Fruit fly (Drosophila melanogaster) Kc167 (cell line): ENCODE measurements around the gene CG9988.

Experiments
- Myc ChIP-seq: fragments of >200 bp; optimal IDR thresholded peaks from 2 replicates; lab custom pipeline; 2017; ENCODE audit warnings: missing external identifiers
- Sin3A ChIP-seq: fragments of >200 bp; optimal IDR thresholded peaks from 2 replicates; lab custom pipeline; 2018; ENCODE audit warnings: missing external identifiers
- h ChIP-seq: fragments of >200 bp; optimal IDR thresholded peaks from 3 replicates; lab custom pipeline; 2018; ENCODE audit warnings: missing external identifiers
- insv ChIP-seq: fragments of >200 bp; optimal IDR thresholded peaks from 3 replicates; lab custom pipeline; 2018; ENCODE audit warnings: missing external identifiers
- psq ChIP-seq: fragments of >200 bp; optimal IDR thresholded peaks from 2 replicates; lab custom pipeline; 2017; ENCODE audit warnings: missing external identifiers
- ttk ChIP-seq: sonication (Bioruptor generic); optimal IDR thresholded peaks from 2 replicates; lab custom pipeline; 2017; ENCODE audit warnings: missing external identifiers

The CG9988 gene

dm6 chr3R:28634981-28635930 lies 955 bp upstream of the CG9988 start, which contains the start of gene CG10011:
CG10011 (minus strand) TSS chr3R:28635099.
- TF ChIP-seq h (lab: Kevin White, UChicago) (no peak), insv (lab: Kevin White, UChicago) (no peak), Myc (no peak), ttk (lab: Kevin White, UChicago) (no peak), psq (lab: Kevin White, UChicago) (no peak), Sin3A (lab: Kevin White, UChicago) (no peak)

dm6 chr3R:28642791-28643190 lies 6.6 kb downstream of the CG9988 start, which contains the start of gene CG14062:
CG14062 (minus strand) TSS chr3R:28642891.
- TF ChIP-seq Myc = no peak
- no peak for TF ChIP-seq psq (lab: Kevin White, UChicago)
- no peak for TF ChIP-seq Sin3A (lab: Kevin White, UChicago)
- TF ChIP-seq insv (lab: Kevin White, UChicago) = no peak
- no peak for TF ChIP-seq h (lab: Kevin White, UChicago)
- TF ChIP-seq ttk (lab: Kevin White, UChicago) = no peak

- TF ChIP-seq ttk (lab: Kevin White, UChicago) (no peak), insv (lab: Kevin White, UChicago) (no peak), psq (lab: Kevin White, UChicago) (no peak), Myc (no peak)
These were observed 14.2 kb downstream of the CG9988 start, which contains the start of gene CG31050 for dm6 chr3R:28650380-28650779. CG31050 (minus strand) TSS chr3R:28650480.

- TF ChIP-seq psq (lab: Kevin White, UChicago) (no peak), h (lab: Kevin White, UChicago) (no peak), ttk (lab: Kevin White, UChicago) (no peak), Myc (no peak), Sin3A (lab: Kevin White, UChicago) (no peak), insv (lab: Kevin White, UChicago) (no peak)
These were observed 18.4 kb downstream of the CG9988 start for dm6 chr3R:28654596-28654995.

- no peak for TF ChIP-seq Myc
- no peak for TF ChIP-seq Sin3A (lab: Kevin White, UChicago)
- TF ChIP-seq psq (lab: Kevin White, UChicago) = no peak
- TF ChIP-seq insv (lab: Kevin White, UChicago) = no peak
- no peak for TF ChIP-seq h (lab: Kevin White, UChicago)
- TF ChIP-seq ttk (lab: Kevin White, UChicago) = no peak
These were observed 20.0 kb downstream of the CG9988 start for dm6 chr3R:28656127-28656715.

- TF ChIP-seq h (lab: Kevin White, UChicago) = no peak
- no peak for TF ChIP-seq psq (lab: Kevin White, UChicago)
- no peak for TF ChIP-seq Myc
- TF ChIP-seq ttk (lab: Kevin White, UChicago) = no peak
- no peak for TF ChIP-seq Sin3A (lab: Kevin White, UChicago)
- TF ChIP-seq insv (lab: Kevin White, UChicago) = no peak
These were observed 26.7 kb downstream of the CG9988 start for dm6 chr3R:28662956-28663355.

dm6 chr3R:28668854-28669253 lies 32.6 kb downstream of the CG9988 start, which contains the start of gene CG33346:
CG33346 (plus strand) TSS chr3R:28669233.
- TF ChIP-seq psq (lab: Kevin White, UChicago) (no peak), h (lab: Kevin White, UChicago) (no peak), ttk (lab: Kevin White, UChicago) (no peak), Sin3A (lab: Kevin White, UChicago) (no peak)

dm6 chr3R:28670404-28670803 lies 34.2 kb downstream of the CG9988 start, which contains the start of gene Sid:
Sid (plus strand) TSS chr3R:28670704.
- TF ChIP-seq insv (lab: Kevin White, UChicago) (no peak), Sin3A (lab: Kevin White, UChicago) (no peak), psq (lab: Kevin White, UChicago) (no peak), ttk (lab: Kevin White, UChicago) (no peak), Myc (no peak), h (lab: Kevin White, UChicago) (no peak)

- TF ChIP-seq insv (lab: Kevin White, UChicago) (no peak), ttk (lab: Kevin White, UChicago) (no peak), psq (lab: Kevin White, UChicago) (no peak), h (lab: Kevin White, UChicago) (no peak), Myc (no peak), Sin3A (lab: Kevin White, UChicago) (no peak)
These were observed 35.9 kb downstream of the CG9988 start for dm6 chr3R:28672134-28672533.

dm6 chr3R:28674788-28675187 lies 38.6 kb downstream of the CG9988 start, which contains the start of gene snu:
snu (plus strand) TSS chr3R:28675041.
- TF ChIP-seq h (lab: Kevin White, UChicago) = no peak
- TF ChIP-seq Myc = no peak
- no peak for TF ChIP-seq ttk (lab: Kevin White, UChicago)
- TF ChIP-seq insv (lab: Kevin White, UChicago) = no peak
- TF ChIP-seq psq (lab: Kevin White, UChicago) = no peak

- no peak for TF ChIP-seq psq (lab: Kevin White, UChicago)
- no peak for TF ChIP-seq Sin3A (lab: Kevin White, UChicago)
- TF ChIP-seq insv (lab: Kevin White, UChicago) = no peak
- no peak for TF ChIP-seq ttk (lab: Kevin White, UChicago)
- TF ChIP-seq h (lab: Kevin White, UChicago) = no peak
- TF ChIP-seq Myc = no peak
These were observed 40.8 kb downstream of the CG9988 start for dm6 chr3R:28676870-28677526.
